Fruit fly (Drosophila melanogaster): ENCODE results near the gene CG13653.
A peak's percentile ranks its signal among the peaks of the same experiment; 100 is the strongest.

Gene CG13653

DNA sequence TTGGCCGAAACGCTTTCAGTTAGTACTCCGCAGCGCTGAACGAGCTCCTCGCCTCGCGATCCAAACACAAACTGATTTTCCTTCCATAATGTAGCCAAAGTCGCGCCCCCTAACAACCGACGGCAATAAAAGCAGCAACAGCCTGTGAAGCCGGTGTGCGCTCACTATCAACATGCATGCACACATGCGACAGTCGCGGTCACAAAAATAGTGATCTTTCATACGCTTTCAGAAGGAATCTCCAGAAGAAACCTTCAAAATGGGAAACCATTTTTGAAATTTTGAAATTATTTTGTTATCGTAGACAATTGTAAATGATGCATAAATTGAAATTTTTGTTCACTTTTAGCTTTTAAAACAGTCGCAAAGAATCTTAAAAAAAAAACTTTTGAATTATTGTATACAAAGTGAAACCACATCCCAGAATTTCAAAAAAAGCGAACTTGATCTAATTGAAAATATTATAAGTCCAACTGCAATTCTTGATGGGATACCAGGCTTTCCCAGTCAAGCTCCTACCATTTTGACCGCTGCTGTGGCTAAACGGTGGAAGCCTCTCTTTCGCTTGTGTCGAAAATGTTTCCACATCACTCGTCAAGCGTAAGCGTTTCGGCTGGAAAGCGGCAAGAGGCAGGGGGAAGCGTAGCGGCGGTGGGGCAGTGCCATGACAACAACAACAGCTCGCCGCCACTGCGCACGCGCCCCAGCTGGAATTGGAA lies 37.1 kb downstream of the CG13653 start, which contains the start of gene Cad96Cb (continued):
- TF ChIP-seq cyc (GFP tag; optimal IDR thresholded peaks at IDR 0.05) (peak; percentile 93), dac (GFP tag; optimal IDR thresholded peaks at IDR 0.05) (peak; percentile 91), fd85E (GFP tag; optimal IDR thresholded peaks at IDR 0.05) (peak; percentile 57), Eip75B (GFP tag; optimal IDR thresholded peaks at IDR 0.05) (peak; percentile 91), CG7368 (GFP tag; optimal IDR thresholded peaks at IDR 0.05) (peak; percentile 80), CG6276 (GFP tag; optimal IDR thresholded peaks at IDR 0.05) (peak; percentile 97), CG10631 (GFP tag; optimal IDR thresholded peaks at IDR 0.05) (peak; percentile 88), CG11762 (GFP tag; optimal IDR thresholded peaks at IDR 0.05; ENCODE audit: insufficient read depth) (peak; percentile 93), achi (GFP tag; optimal IDR thresholded peaks at IDR 0.05) (peak; percentile 93), CG6163 (GFP tag; IDR thresholded peaks at IDR 0.05) (peak; percentile 81), Hr39 (GFP tag; optimal IDR thresholded peaks at IDR 0.05) (peak; percentile 92), Sox14 (GFP tag; optimal IDR thresholded peaks at IDR 0.05) (peak; percentile 94), CG3919 (GFP tag; optimal IDR thresholded peaks at IDR 0.05) (peak; percentile 95), CG16779 (tag; optimal IDR thresholded peaks at IDR 0.05) (peak; percentile 92), CG4318 (GFP tag; optimal IDR thresholded peaks at IDR 0.05) (peak; percentile 95), Hr38 (GFP tag; optimal IDR thresholded peaks at IDR 0.05) (peak; percentile 12), Smox (GFP tag; optimal IDR thresholded peaks at IDR 0.05) (peak; percentile 91), CG3032 (tag; optimal IDR thresholded peaks at IDR 0.05) (peak; percentile 90), CG9139 (GFP tag; optimal IDR thresholded peaks at IDR 0.05) (peak; percentile 79), fd59A (GFP tag; optimal IDR thresholded peaks at IDR 0.05) (peak; percentile 89), fkh (GFP tag; optimal IDR thresholded peaks at IDR 0.05) (no peak), svp (GFP tag) (peak; percentile 98), pdm3 (GFP tag; optimal IDR thresholded peaks at IDR 0.05) (peak; percentile 92), eg (GFP tag; IDR thresholded peaks at IDR 0.05) (peak; percentile 80; the same call in 2 of the 3 replicates), CG31627 (GFP tag; optimal IDR thresholded peaks at IDR 0.05) (peak; percentile 92), spab (GFP tag; optimal IDR thresholded peaks at IDR 0.05) (peak; percentile 93), lz (GFP tag; optimal IDR thresholded peaks at IDR 0.05) (peak; percentile 92), CG1621 (tag; optimal IDR thresholded peaks at IDR 0.05) (peak; percentile 71), Sox102F (GFP tag; optimal IDR thresholded peaks at IDR 0.05) (peak; percentile 92), vri (GFP tag; optimal IDR thresholded peaks at IDR 0.05) (peak; percentile 79), Eip93F (GFP tag; optimal IDR thresholded peaks at IDR 0.05) (peak; percentile 50), CG8319 (GFP tag; optimal IDR thresholded peaks at IDR 0.05) (peak; percentile 89), CG6808 (GFP tag; optimal IDR thresholded peaks at IDR 0.05) (peak; percentile 93), Blimp-1 (GFP tag; optimal IDR thresholded peaks at IDR 0.05) (peak; percentile 76), CG10669 (GFP tag; optimal IDR thresholded peaks at IDR 0.05) (peak; percentile 89), CG8632 (GFP tag; optimal IDR thresholded peaks at IDR 0.05) (peak; percentile 89), Gug (GFP tag; IDR thresholded peaks at IDR 0.05) (peak; percentile 79), CG8119 (GFP tag; IDR thresholded peaks at IDR 0.05) (peak; percentile 94), OdsH (GFP tag; optimal IDR thresholded peaks at IDR 0.05) (peak; percentile 93), Ets96B (tag; optimal IDR thresholded peaks at IDR 0.05) (peak; percentile 83), Ets21C (GFP tag; optimal IDR thresholded peaks at IDR 0.05) (peak; percentile 86)

DNA sequence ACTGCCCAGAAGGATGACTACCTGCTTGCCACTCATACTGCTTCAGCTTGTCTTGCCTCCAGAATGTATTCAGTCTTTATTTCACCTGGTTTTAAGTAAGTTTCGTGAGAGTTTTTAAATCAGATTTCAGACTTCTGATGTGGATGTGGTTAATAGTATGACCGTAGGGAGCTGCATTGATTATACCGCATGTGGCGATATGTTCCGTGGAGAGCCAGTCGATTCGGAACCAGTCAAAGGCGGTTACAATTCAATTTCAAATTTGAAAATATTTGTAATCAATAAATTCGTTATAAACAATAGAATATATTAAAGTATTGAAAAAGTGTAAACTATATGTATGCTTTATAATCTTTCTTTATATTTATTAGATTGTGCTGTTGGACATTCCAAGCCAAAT lies 40.0 kb downstream of the CG13653 start, which contains the start of gene Sil1:
TSS of gene Sil1 (minus strand) at position 168 of the 400 bp plus-strand sequence.
- no peak for TF ChIP-seq CG6854 (GFP tag; optimal IDR thresholded peaks at IDR 0.05)
- peak; percentile 45 for TF ChIP-seq CG1621 (tag; optimal IDR thresholded peaks at IDR 0.05)
- TF ChIP-seq CG6163 (GFP tag; IDR thresholded peaks at IDR 0.05): no peak
- no peak for TF ChIP-seq Hr39 (GFP tag; optimal IDR thresholded peaks at IDR 0.05)
- TF ChIP-seq ss (GFP tag; optimal IDR thresholded peaks at IDR 0.05): no peak
- TF ChIP-seq CG4318 (GFP tag; optimal IDR thresholded peaks at IDR 0.05): no peak
- no peak for TF ChIP-seq cyc (GFP tag; optimal IDR thresholded peaks at IDR 0.05)
- no peak for TF ChIP-seq acj6 (GFP tag; optimal IDR thresholded peaks at IDR 0.05)

Measured in whole organism, prepupa.